Worm (Caenorhabditis elegans) whole organism, midembryonic: Measurements from ENCODE around the gene K05F1.8.
"Not testable (repeated sequence)": the region's sequence is repeated elsewhere in the genome, so short reads cannot be mapped to it uniquely, and the experiment has no call there.

ENCODE experiments used
- T22C8.4 ChIP-seq: fragments of 200-800 bp; sonication (Bioruptor generic); IDR thresholded peaks from 2 replicates; pipeline ENCODE4 v1.3.6; 2022; ENCODE audit warnings: missing genetic modification characterization, missing compliant biosample characterization
- cog-1 ChIP-seq: sonication (generic microtip); optimal IDR thresholded peaks from 2 replicates; lab custom pipeline; 2016; ENCODE audit warnings: missing genetic modification characterization, missing compliant biosample characterization
- flt-1 ChIP-seq: fragments of 200-800 bp; sonication (Bioruptor generic); IDR thresholded peaks from 2 replicates; pipeline ENCODE4 v1.3.6; 2022; ENCODE audit warnings: missing genetic modification characterization, missing compliant biosample characterization
- klf-2 ChIP-seq: fragments of 200-800 bp; sonication (Bioruptor generic); conservative IDR thresholded peaks from 2 replicates; pipeline ENCODE4 v1.3.6; 2022; ENCODE audit warnings: missing genetic modification reagents, missing genetic modification characterization, missing compliant biosample characterization
- med-1 ChIP-seq: sonication (generic microtip); optimal IDR thresholded peaks from 2 replicates; lab custom pipeline; 2017; ENCODE audit warnings: missing genetic modification characterization, mild to moderate bottlenecking, missing compliant biosample characterization, antibody characterized with exemption, missing genetic modification reagents; ENCODE audit not compliant: insufficient read depth
- ref-1 ChIP-seq: fragments of 200-800 bp; sonication (Bioruptor generic); conservative IDR thresholded peaks from 2 replicates; pipeline ENCODE4 v1.3.6; 2022; ENCODE audit warnings: missing genetic modification reagents, missing genetic modification characterization, missing compliant biosample characterization
- tab-1 ChIP-seq: fragments of 200-800 bp; sonication (Bioruptor generic); IDR thresholded peaks from 2 replicates; pipeline ENCODE4 v1.3.6; 2022; ENCODE audit warnings: missing genetic modification characterization, missing compliant biosample characterization
- ztf-23 ChIP-seq: fragments of 200-800 bp; sonication (Bioruptor generic); IDR thresholded peaks from 2 replicates; pipeline ENCODE4 v1.3.6; 2022; ENCODE audit warnings: missing genetic modification reagents, missing genetic modification characterization, missing compliant biosample characterization
- ztf-29 ChIP-seq: fragments of 200-800 bp; sonication (Bioruptor generic); IDR thresholded peaks from 2 replicates; pipeline ENCODE4 v1.3.6; 2022; ENCODE audit warnings: missing genetic modification reagents, missing genetic modification characterization, missing compliant biosample characterization

The K05F1.8 gene

ce11 chrII:5816346-5816745, 16.9 kb upstream of the K05F1.8 start, which contains the start of gene ZK1248.20:
Gene ZK1248.20, plus strand, starts transcription at chrII:5816646.
- TF ChIP-seq tab-1 (GFP tag; lab: Robert Waterston, UW) (no peak), med-1 (GFP tag; lab: Kevin White, UChicago) (no peak), ztf-23 (GFP tag; lab: Robert Waterston, UW) (no peak), flt-1 (GFP tag; lab: Robert Waterston, UW) (no peak), ref-1 (no peak), ztf-29 (GFP tag; lab: Robert Waterston, UW) (no peak), cog-1 (tag; lab: Kevin White, UChicago) (no peak), T22C8.4 (GFP tag; lab: Robert Waterston, UW) (no peak), klf-2 (GFP tag; lab: Robert Waterston, UW) (no peak)

DNA sequence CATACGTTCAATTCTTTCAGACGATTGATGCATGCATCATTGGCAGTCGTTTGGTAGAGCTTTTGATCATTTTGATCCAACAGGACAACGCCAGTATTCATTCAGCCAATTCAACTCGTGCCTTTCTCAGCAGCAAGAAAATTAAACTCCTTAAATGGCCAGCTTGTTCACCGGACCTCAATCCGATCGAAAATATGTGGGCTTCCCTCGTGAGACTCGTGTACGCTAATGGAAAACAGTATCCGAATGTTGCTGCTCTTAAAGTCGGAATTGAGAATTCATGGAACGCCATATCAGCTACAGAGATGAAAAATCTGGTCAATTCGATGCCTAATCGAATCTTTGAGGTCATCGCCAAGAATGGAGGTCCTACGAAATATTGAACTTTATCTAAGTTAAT, 15.9 kb upstream of the K05F1.8 start, which contains the start of gene wago-5:
wago-5 (minus strand) TSS at position 101 of the 400 bp plus-strand sequence.
- TF ChIP-seq ref-1; ztf-29 (GFP tag; lab: Robert Waterston, UW); cog-1 (tag; lab: Kevin White, UChicago): not testable (repeated sequence)

DNA sequence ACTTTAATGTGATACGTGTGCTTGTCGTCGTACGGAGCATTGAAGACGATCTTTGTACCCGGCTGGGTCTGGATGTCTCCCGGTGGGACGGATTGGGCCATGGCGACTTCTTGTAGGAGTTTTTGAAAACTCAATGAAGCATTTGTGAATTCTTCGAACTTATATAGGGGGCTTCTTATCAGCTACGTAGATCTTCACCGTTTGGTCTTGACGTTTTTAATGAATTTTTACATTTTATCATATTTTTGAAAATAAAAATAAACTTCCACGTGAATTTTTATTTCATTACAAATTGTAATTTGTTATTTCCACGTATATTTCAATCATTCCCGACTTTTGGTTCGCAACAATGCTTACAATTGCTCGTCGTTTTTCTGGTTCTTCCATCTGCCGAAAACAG, 10.8 kb upstream of the K05F1.8 start, which contains the start of the genes msp-64 and ZK1248.5:
msp-64 (minus strand) TSS at position 101 of the 400 bp plus-strand sequence.
ZK1248.5 (plus strand) TSS at position 285 of the 400 bp plus-strand sequence.
- TF ChIP-seq flt-1 (GFP tag; lab: Robert Waterston, UW) (no peak), klf-2 (GFP tag; lab: Robert Waterston, UW) (no peak), ref-1 (no peak), ztf-23 (GFP tag; lab: Robert Waterston, UW) (no peak), tab-1 (GFP tag; lab: Robert Waterston, UW) (no peak), med-1 (GFP tag; lab: Kevin White, UChicago) (no peak), T22C8.4 (GFP tag; lab: Robert Waterston, UW) (no peak), ztf-29 (GFP tag; lab: Robert Waterston, UW) (no peak), cog-1 (tag; lab: Kevin White, UChicago) (no peak)

DNA sequence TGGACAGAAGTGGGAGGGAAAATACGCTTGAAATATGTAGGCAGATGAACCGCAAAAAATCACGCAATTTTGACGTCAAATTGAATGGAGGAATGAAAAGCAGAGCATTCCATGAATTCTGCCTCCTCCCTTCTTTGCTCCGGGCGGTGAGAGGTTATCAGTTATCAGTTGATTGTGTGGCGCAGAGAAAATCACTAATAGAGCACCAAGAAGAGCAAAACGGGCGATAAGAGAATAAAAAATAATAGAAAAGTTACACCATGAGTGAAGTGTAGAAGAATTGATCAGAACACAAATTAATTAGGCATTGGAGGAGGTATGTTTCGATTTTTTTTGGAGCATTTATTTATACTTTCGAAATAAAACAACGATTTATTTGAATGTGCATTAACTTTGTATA, 7.1 kb upstream of the K05F1.8 start:
- TF ChIP-seq ztf-29 (GFP tag; lab: Robert Waterston, UW) = no peak
- no peak for TF ChIP-seq ref-1
- TF ChIP-seq ztf-23 (GFP tag; lab: Robert Waterston, UW) = no peak
- no peak for TF ChIP-seq med-1 (GFP tag; lab: Kevin White, UChicago)
- no peak for TF ChIP-seq T22C8.4 (GFP tag; lab: Robert Waterston, UW)
- no peak for TF ChIP-seq tab-1 (GFP tag; lab: Robert Waterston, UW)
- no peak for TF ChIP-seq klf-2 (GFP tag; lab: Robert Waterston, UW)
- TF ChIP-seq flt-1 (GFP tag; lab: Robert Waterston, UW) = no peak
- no peak for TF ChIP-seq cog-1 (tag; lab: Kevin White, UChicago)

DNA sequence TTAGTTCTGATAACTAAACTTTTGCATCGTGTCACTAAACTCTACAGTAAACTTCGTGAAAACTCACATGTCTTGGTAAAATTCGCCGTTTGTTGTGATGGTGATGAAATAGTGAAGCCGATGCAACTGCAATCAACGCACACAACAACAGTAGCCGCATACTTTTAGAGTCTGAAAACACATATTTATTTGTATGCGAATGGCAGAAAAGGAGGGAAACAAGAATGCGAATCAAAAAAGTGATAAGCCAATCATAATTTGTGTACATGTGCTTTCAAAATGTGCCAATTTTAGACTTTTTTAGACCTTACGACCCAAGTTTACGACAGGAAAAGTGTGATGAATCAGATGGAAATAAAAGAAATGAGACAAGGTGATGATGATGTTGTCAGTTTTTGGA, 5.8 kb upstream of the K05F1.8 start, which contains the start of gene K05F1.10:
K05F1.10 (minus strand) TSS at position 171 of the 400 bp plus-strand sequence.
- TF ChIP-seq flt-1 (GFP tag; lab: Robert Waterston, UW) (no peak), klf-2 (GFP tag; lab: Robert Waterston, UW) (no peak), tab-1 (GFP tag; lab: Robert Waterston, UW) (no peak), med-1 (GFP tag; lab: Kevin White, UChicago) (no peak), cog-1 (tag; lab: Kevin White, UChicago) (no peak), ztf-23 (GFP tag; lab: Robert Waterston, UW) (no peak), ref-1 (no peak), T22C8.4 (GFP tag; lab: Robert Waterston, UW) (no peak), ztf-29 (GFP tag; lab: Robert Waterston, UW) (no peak)

ce11 chrII:5804288-5804687, 4.8 kb upstream of the K05F1.8 start:
- TF ChIP-seq ztf-23 (GFP tag; lab: Robert Waterston, UW) (no peak), klf-2 (GFP tag; lab: Robert Waterston, UW) (no peak), ref-1 (no peak), ztf-29 (GFP tag; lab: Robert Waterston, UW) (no peak), tab-1 (GFP tag; lab: Robert Waterston, UW) (no peak), med-1 (GFP tag; lab: Kevin White, UChicago) (no peak)

DNA sequence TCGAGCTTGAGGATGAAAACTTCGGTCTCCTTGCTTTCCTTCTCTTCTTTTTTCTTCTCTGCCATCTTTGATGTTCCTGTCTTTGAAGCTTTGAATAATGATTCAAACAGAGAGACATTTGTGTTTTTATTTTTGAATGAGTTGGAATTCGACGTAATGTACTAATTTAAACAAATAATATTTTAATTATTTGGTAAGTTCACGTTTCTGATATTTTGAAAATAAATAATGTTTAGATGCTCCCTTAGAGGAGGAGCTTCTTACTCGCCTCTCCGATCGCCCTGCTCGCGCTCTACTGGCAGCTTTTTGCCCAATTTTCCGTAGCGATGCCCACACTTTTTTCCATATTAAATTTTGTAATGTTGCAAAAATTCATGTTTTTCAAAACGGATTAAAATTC, 1.6 kb upstream of the K05F1.8 start, which contains the start of the genes K05F1.9 and K05F1.1:
K05F1.9 (minus strand) TSS at position 101 of the 400 bp plus-strand sequence.
K05F1.1 (plus strand) TSS at position 308 of the 400 bp plus-strand sequence.
- TF ChIP-seq ztf-29 (GFP tag; lab: Robert Waterston, UW) (no peak), med-1 (GFP tag; lab: Kevin White, UChicago) (no peak), ref-1 (no peak)

- TF ChIP-seq ref-1 = no peak
- TF ChIP-seq T22C8.4 (GFP tag; lab: Robert Waterston, UW) = no peak
- no peak for TF ChIP-seq flt-1 (GFP tag; lab: Robert Waterston, UW)
- no peak for TF ChIP-seq cog-1 (tag; lab: Kevin White, UChicago)
Measured at ce11 chrII:5797348-5797977, 2.0 kb downstream of the K05F1.8 start, which contains the start of the genes msp-63 and msp-142. Gene msp-63, minus strand, starts transcription at chrII:5797448. Gene msp-142, plus strand, starts transcription at chrII:5797927.

DNA sequence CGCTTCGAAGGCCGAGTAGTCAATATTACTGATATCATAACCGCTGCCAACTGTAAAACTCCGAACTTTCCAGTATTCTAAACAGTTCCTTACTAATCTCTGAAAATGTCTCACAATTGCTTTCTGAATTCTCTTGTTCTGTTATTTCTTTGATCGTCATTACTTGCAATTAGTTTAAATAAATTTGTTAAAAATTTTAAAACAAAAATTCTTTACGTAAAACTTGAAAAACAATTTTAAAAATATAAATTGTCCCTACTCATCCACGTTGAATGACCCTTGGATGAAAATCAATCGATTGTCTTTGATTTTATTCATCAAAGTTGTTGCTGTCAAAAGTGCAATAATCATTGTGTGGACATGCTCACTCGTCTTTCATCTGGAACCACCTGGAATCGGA, 5.3 kb downstream of the K05F1.8 start, which contains the start of gene acdh-8:
acdh-8 (plus strand) TSS at position 301 of the 400 bp plus-strand sequence.
- TF ChIP-seq med-1 (GFP tag; lab: Kevin White, UChicago) = no peak
- no peak for TF ChIP-seq flt-1 (GFP tag; lab: Robert Waterston, UW)
- TF ChIP-seq ref-1 = no peak
- TF ChIP-seq ztf-23 (GFP tag; lab: Robert Waterston, UW) = no peak
- no peak for TF ChIP-seq cog-1 (tag; lab: Kevin White, UChicago)
- TF ChIP-seq klf-2 (GFP tag; lab: Robert Waterston, UW) = no peak
- TF ChIP-seq tab-1 (GFP tag; lab: Robert Waterston, UW) = no peak
- TF ChIP-seq ztf-29 (GFP tag; lab: Robert Waterston, UW) = no peak
- no peak for TF ChIP-seq T22C8.4 (GFP tag; lab: Robert Waterston, UW)
